Fruit fly (Drosophila melanogaster) whole organism, prepupa: Measurements from ENCODE around the gene Mst36Fb.

Experiments
- Blimp-1 ChIP-seq: fragments of 200-800 bp; sonication (Bioruptor generic); optimal IDR thresholded peaks from 3 replicates; lab custom pipeline; 2017; ENCODE audit warnings: missing biosample characterization, missing genetic modification characterization, mild to moderate bottlenecking, moderate library complexity, missing genetic modification reagents
- CG10631 ChIP-seq: fragments of 200-800 bp; sonication (Bioruptor generic); optimal IDR thresholded peaks from 2 replicates; lab custom pipeline; 2016; ENCODE audit warnings: missing biosample characterization, missing genetic modification characterization
- CG10669 ChIP-seq: fragments of 200-800 bp; sonication (Bioruptor generic); optimal IDR thresholded peaks from 3 replicates; lab custom pipeline; 2018; ENCODE audit warnings: missing biosample characterization, mild to moderate bottlenecking, missing genetic modification characterization, moderate library complexity
- CG11294 ChIP-seq: fragments of 200-800 bp; sonication (Bioruptor generic); IDR thresholded peaks from 2 replicates; pipeline ENCODE4 v1.3.6; 2022; ENCODE audit warnings: missing biosample characterization, missing genetic modification characterization
- CG11762 ChIP-seq: fragments of 200-800 bp; sonication (Bioruptor generic); optimal IDR thresholded peaks from 3 replicates; lab custom pipeline; 2016; ENCODE audit warnings: missing biosample characterization, missing genetic modification characterization; ENCODE audit not compliant: insufficient read depth
- CG15336 ChIP-seq: fragments of 200-800 bp; sonication (Bioruptor generic); IDR thresholded peaks from 2 replicates; pipeline ENCODE4 v1.3.6; 2022; ENCODE audit warnings: missing biosample characterization, missing genetic modification characterization
- CG1621 ChIP-seq: fragments of 200-800 bp; sonication (Bioruptor generic); optimal IDR thresholded peaks from 3 replicates; lab custom pipeline; 2018; ENCODE audit warnings: missing biosample characterization, mild to moderate bottlenecking, missing genetic modification characterization
- CG31627 ChIP-seq: fragments of 200-800 bp; sonication (Bioruptor generic); optimal IDR thresholded peaks from 3 replicates; lab custom pipeline; 2016; ENCODE audit warnings: missing biosample characterization, missing genetic modification characterization
- CG32006 ChIP-seq: fragments of 200-800 bp; sonication (Bioruptor generic); optimal IDR thresholded peaks from 3 replicates; lab custom pipeline; 2017; ENCODE audit warnings: missing biosample characterization, mild to moderate bottlenecking, missing genetic modification characterization
- CG34406 ChIP-seq: fragments of 200-800 bp; sonication (Bioruptor generic); optimal IDR thresholded peaks from 3 replicates; lab custom pipeline; 2016; ENCODE audit warnings: missing biosample characterization, missing genetic modification characterization
- CG4318 ChIP-seq: fragments of 200-800 bp; sonication (Bioruptor generic); optimal IDR thresholded peaks from 3 replicates; lab custom pipeline; 2017; ENCODE audit warnings: missing biosample characterization, mild to moderate bottlenecking, missing genetic modification characterization
- CG6163 ChIP-seq: fragments of 200-800 bp; sonication (Bioruptor generic); IDR thresholded peaks from 3 replicates; pipeline ENCODE4 v1.3.6; 2022; ENCODE audit warnings: missing biosample characterization, missing genetic modification characterization
- CG6276 ChIP-seq: fragments of 200-800 bp; sonication (Bioruptor generic); optimal IDR thresholded peaks from 2 replicates; lab custom pipeline; 2017; ENCODE audit warnings: missing biosample characterization, mild to moderate bottlenecking, missing genetic modification characterization
- CG6808 ChIP-seq: fragments of 200-800 bp; sonication (Bioruptor generic); optimal IDR thresholded peaks from 3 replicates; lab custom pipeline; 2017; ENCODE audit warnings: missing biosample characterization, missing genetic modification characterization, mild to moderate bottlenecking, moderate library complexity, missing genetic modification reagents
- CG8319 ChIP-seq: fragments of 200-800 bp; sonication (Bioruptor generic); optimal IDR thresholded peaks from 3 replicates; lab custom pipeline; 2016; ENCODE audit warnings: missing biosample characterization, missing genetic modification characterization
- CG8632 ChIP-seq: fragments of 200-800 bp; sonication (Bioruptor generic); optimal IDR thresholded peaks from 3 replicates; lab custom pipeline; 2016; ENCODE audit warnings: missing biosample characterization, missing genetic modification characterization
- CG9139 ChIP-seq: fragments of 200-800 bp; sonication (Bioruptor generic); optimal IDR thresholded peaks from 3 replicates; lab custom pipeline; 2017; ENCODE audit warnings: missing biosample characterization, mild to moderate bottlenecking, missing genetic modification characterization
- Eip75B ChIP-seq: fragments of 200-800 bp; sonication (Bioruptor generic); optimal IDR thresholded peaks from 3 replicates; lab custom pipeline; 2016; ENCODE audit warnings: missing biosample characterization, missing genetic modification characterization
- Eip78C ChIP-seq: fragments of 200-800 bp; sonication (Bioruptor generic); peaks from one replicate; lab custom pipeline; 2016; ENCODE audit warnings: missing biosample characterization, missing genetic modification characterization
- Eip93F ChIP-seq: fragments of 200-800 bp; sonication (Bioruptor generic); optimal IDR thresholded peaks from 2 replicates; lab custom pipeline; 2016; ENCODE audit warnings: missing biosample characterization, mild to moderate bottlenecking, missing genetic modification characterization
- Ets21C ChIP-seq: fragments of 200-800 bp; sonication (Bioruptor generic); optimal IDR thresholded peaks from 3 replicates; lab custom pipeline; 2016; ENCODE audit warnings: missing biosample characterization, missing genetic modification characterization
- Ets96B ChIP-seq: fragments of 200-800 bp; optimal IDR thresholded peaks from 2 replicates; lab custom pipeline; 2019; ENCODE audit warnings: missing biosample characterization, mild to moderate bottlenecking, missing genetic modification characterization, moderate library complexity
- Gug ChIP-seq: fragments of 200-800 bp; sonication (Bioruptor generic); IDR thresholded peaks from 2 replicates; pipeline ENCODE4 v1.3.6; 2022; ENCODE audit warnings: missing biosample characterization, missing genetic modification characterization
- Hr38 ChIP-seq: sonication (Bioruptor generic); optimal IDR thresholded peaks from 2 replicates; lab custom pipeline; 2016; ENCODE audit warnings: missing biosample characterization, missing genetic modification characterization
- Hr39 ChIP-seq: fragments of 200-800 bp; sonication (Bioruptor generic); optimal IDR thresholded peaks from 2 replicates; lab custom pipeline; 2016; ENCODE audit warnings: missing biosample characterization, missing genetic modification characterization
- Hr4 ChIP-seq: fragments of 200-800 bp; sonication (Bioruptor generic); optimal IDR thresholded peaks from 3 replicates; lab custom pipeline; 2016; ENCODE audit warnings: missing biosample characterization, missing genetic modification characterization
- Lpt ChIP-seq: fragments of 200-800 bp; sonication (Bioruptor generic); optimal IDR thresholded peaks from 3 replicates; lab custom pipeline; 2016; ENCODE audit warnings: missing biosample characterization, missing genetic modification characterization
- Met ChIP-seq: fragments of 200-800 bp; sonication (Bioruptor generic); optimal IDR thresholded peaks from 3 replicates; lab custom pipeline; 2016; ENCODE audit warnings: missing biosample characterization, missing genetic modification characterization
- OdsH ChIP-seq: fragments of 200-800 bp; sonication (Bioruptor generic); optimal IDR thresholded peaks from 3 replicates; lab custom pipeline; 2016; ENCODE audit warnings: missing biosample characterization, missing genetic modification characterization
- Smox ChIP-seq: fragments of 200-800 bp; sonication (Bioruptor generic); optimal IDR thresholded peaks from 3 replicates; lab custom pipeline; 2016; ENCODE audit warnings: missing biosample characterization, missing genetic modification characterization
- Sox102F ChIP-seq: fragments of 200-800 bp; sonication (Bioruptor generic); optimal IDR thresholded peaks from 2 replicates; lab custom pipeline; 2016; ENCODE audit warnings: missing biosample characterization, mild to moderate bottlenecking, missing genetic modification characterization
- Sox14 ChIP-seq: fragments of 200-800 bp; sonication (Bioruptor generic); optimal IDR thresholded peaks from 3 replicates; lab custom pipeline; 2016; ENCODE audit warnings: missing biosample characterization, missing genetic modification characterization
- Sox15 ChIP-seq: fragments of 200-800 bp; sonication (Bioruptor generic); optimal IDR thresholded peaks from 3 replicates; lab custom pipeline; 2016; ENCODE audit warnings: missing biosample characterization, missing genetic modification characterization
- achi ChIP-seq: fragments of 200-800 bp; sonication (Bioruptor generic); optimal IDR thresholded peaks from 3 replicates; lab custom pipeline; 2016; ENCODE audit warnings: missing biosample characterization, missing genetic modification characterization
- acj6 ChIP-seq: fragments of 200-800 bp; sonication (Bioruptor generic); optimal IDR thresholded peaks from 3 replicates; lab custom pipeline; 2016; ENCODE audit warnings: missing biosample characterization, missing genetic modification characterization
- cyc ChIP-seq: fragments of 200-800 bp; sonication (Bioruptor generic); optimal IDR thresholded peaks from 3 replicates; lab custom pipeline; 2016; ENCODE audit warnings: missing biosample characterization, missing genetic modification characterization
- dac ChIP-seq: fragments of 200-800 bp; sonication (Bioruptor generic); optimal IDR thresholded peaks from 2 replicates; lab custom pipeline; 2017; ENCODE audit warnings: missing biosample characterization, mild to moderate bottlenecking, missing genetic modification characterization
- dsx ChIP-seq: fragments of 200-800 bp; optimal IDR thresholded peaks from 3 replicates; lab custom pipeline; 2019; ENCODE audit warnings: missing biosample characterization, mild to moderate bottlenecking, missing genetic modification characterization, moderate library complexity; ENCODE audit not compliant: poor library complexity, severe bottlenecking
- eg ChIP-seq: fragments of 200-800 bp; sonication (Bioruptor generic); IDR thresholded peaks from 3 replicates; pipeline ENCODE4 v1.3.6; 2022; ENCODE audit warnings: missing biosample characterization, missing genetic modification characterization
- fd59A ChIP-seq: fragments of 200-800 bp; sonication (Bioruptor generic); optimal IDR thresholded peaks from 2 replicates; lab custom pipeline; 2017; ENCODE audit warnings: missing biosample characterization, mild to moderate bottlenecking, missing genetic modification characterization, missing genetic modification reagents
- fd85E ChIP-seq: fragments of 200-800 bp; sonication (Bioruptor generic); optimal IDR thresholded peaks from 3 replicates; lab custom pipeline; 2016; ENCODE audit warnings: missing biosample characterization, missing genetic modification characterization
- lz ChIP-seq: fragments of 200-800 bp; sonication (Bioruptor generic); optimal IDR thresholded peaks from 3 replicates; lab custom pipeline; 2016; ENCODE audit warnings: missing biosample characterization, missing genetic modification characterization
- net ChIP-seq: fragments of 200-800 bp; sonication (Bioruptor generic); optimal IDR thresholded peaks from 3 replicates; lab custom pipeline; 2016; ENCODE audit warnings: missing biosample characterization, missing genetic modification characterization
- pdm3 ChIP-seq: fragments of 200-800 bp; sonication (Bioruptor generic); optimal IDR thresholded peaks from 3 replicates; lab custom pipeline; 2016; ENCODE audit warnings: missing biosample characterization, missing genetic modification characterization
- salr ChIP-seq, 2 experiments: fragments of 200-800 bp; sonication (Bioruptor generic); optimal IDR thresholded peaks; 3 replicates each; lab custom pipeline; 2016 to 2018; ENCODE audit warnings: missing biosample characterization in 2 of 2, missing genetic modification characterization in 2 of 2, mild to moderate bottlenecking in 1 of 2
- spab ChIP-seq: fragments of 200-800 bp; sonication (Bioruptor generic); optimal IDR thresholded peaks from 2 replicates; lab custom pipeline; 2017; ENCODE audit warnings: missing biosample characterization, mild to moderate bottlenecking, missing genetic modification characterization, missing genetic modification reagents
- ss ChIP-seq, 2 experiments: fragments of 200-800 bp; sonication (Bioruptor generic); optimal IDR thresholded peaks; 2 replicates in 1 of 2; 3 replicates in 1 of 2; lab custom pipeline; 2017 to 2018; ENCODE audit warnings: mild to moderate bottlenecking in 2 of 2, missing biosample characterization in 2 of 2, missing genetic modification characterization in 2 of 2, moderate library complexity in 1 of 2
- vri ChIP-seq: fragments of 200-800 bp; sonication (Bioruptor generic); optimal IDR thresholded peaks from 3 replicates; lab custom pipeline; 2016; ENCODE audit warnings: missing biosample characterization, mild to moderate bottlenecking, missing genetic modification characterization

Mst36Fb gene

DNA sequence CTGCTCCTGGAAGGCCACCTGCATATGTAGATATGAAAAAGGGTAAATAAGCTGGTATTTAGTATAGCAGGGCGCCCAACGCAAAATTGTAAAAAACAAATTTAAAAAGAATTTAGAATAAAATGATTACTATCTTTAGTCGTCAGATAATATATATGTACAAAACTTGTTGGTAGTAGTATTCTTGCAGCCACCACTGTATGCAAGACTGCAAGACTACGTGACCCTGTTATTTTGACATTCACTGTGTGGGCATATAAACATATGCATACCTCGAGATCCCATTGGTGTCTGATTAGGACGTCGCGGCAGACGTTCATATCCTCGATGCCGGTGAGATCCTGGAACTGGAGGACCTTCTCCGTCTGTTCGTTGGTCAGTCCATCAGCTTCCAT lies 32.9 kb upstream of the Mst36Fb start (continued):
- TF ChIP-seq CG11294 (GFP tag; lab: Robert Waterston, UW): no peak
- TF ChIP-seq vri: no peak
- peak; percentile 34 for TF ChIP-seq cyc (GFP tag; lab: Kevin White, UChicago)
- no peak for TF ChIP-seq Blimp-1 (GFP tag; lab: Kevin White, UChicago)
- no peak for TF ChIP-seq Gug (GFP tag; lab: Robert Waterston, UW)
- TF ChIP-seq CG34406 (GFP tag; lab: Kevin White, UChicago): no peak
- peak; percentile 56 for TF ChIP-seq Met
- TF ChIP-seq CG8319: peak; percentile 10
- TF ChIP-seq Ets96B (tag; lab: Kevin White, UChicago): no peak
- no peak for TF ChIP-seq fd85E (GFP tag; lab: Kevin White, UChicago)
- TF ChIP-seq pdm3 (GFP tag; lab: Kevin White, UChicago): peak; percentile 56
- TF ChIP-seq Smox: peak; percentile 63
- peak; percentile 89 for TF ChIP-seq Eip78C (GFP tag; lab: Kevin White, UChicago)
- peak; percentile 19 for TF ChIP-seq Sox102F (GFP tag; lab: Kevin White, UChicago)

DNA sequence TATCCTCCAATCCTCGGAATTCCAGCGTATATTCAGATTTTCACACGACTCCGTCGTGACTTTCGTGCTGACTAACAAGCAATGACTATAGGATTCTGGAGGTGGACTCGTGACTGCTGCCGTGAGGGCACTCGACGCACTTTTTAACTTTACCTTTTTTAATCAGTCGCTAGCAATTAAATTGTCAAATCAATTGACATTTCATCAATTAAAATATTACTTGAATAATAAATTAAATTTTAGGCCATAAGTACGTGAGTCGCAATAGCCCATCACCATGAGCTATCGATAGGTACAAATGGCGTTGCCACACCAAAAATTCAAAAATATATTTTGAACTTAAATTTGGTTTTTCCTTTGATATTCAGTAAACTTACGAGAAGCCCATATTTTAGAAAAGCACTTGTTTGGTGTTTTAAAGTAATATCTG lies 30.7 kb upstream of the Mst36Fb start, which contains the start of gene Jwa:
Jwa (minus strand) TSS at position 87 of the 430 bp plus-strand sequence.
- TF ChIP-seq CG9139 (no peak), dac (peak; percentile 84), CG8319 (peak; percentile 54), Lpt (GFP tag; lab: Kevin White, UChicago) (peak; percentile 90), Hr38 (GFP tag; lab: Kevin White, UChicago) (peak; percentile 59), Hr39 (GFP tag; lab: Kevin White, UChicago) (peak; percentile 95), dsx (GFP tag; lab: Kevin White, UChicago) (peak; percentile 48), CG32006 (GFP tag; lab: Kevin White, UChicago) (peak; percentile 91), CG15336 (peak; percentile 90), CG11294 (GFP tag; lab: Robert Waterston, UW) (peak; percentile 74; the same call in 1 of the 2 replicates), Smox (peak; percentile 90), CG6808 (peak; percentile 52), CG10631 (GFP tag; lab: Kevin White, UChicago) (peak; percentile 92), Ets21C (GFP tag; lab: Kevin White, UChicago) (peak; percentile 82), CG6163 (GFP tag; lab: Robert Waterston, UW) (peak; percentile 85), cyc (GFP tag; lab: Kevin White, UChicago) (peak; percentile 88), net (GFP tag; lab: Kevin White, UChicago) (peak; percentile 66), vri (peak; percentile 93), eg (GFP tag; lab: Robert Waterston, UW) (peak; percentile 87), Met (peak; percentile 87), ss (GFP tag; optimal IDR thresholded peaks at IDR 0.05; lab: Kevin White, UChicago) (peak in 1 of 2 experiments; percentile 63), salr (GFP tag; optimal IDR thresholded peaks at IDR 0.05; lab: Kevin White, UChicago) (peak; percentile 20 to 54), Eip93F (GFP tag; lab: Kevin White, UChicago) (peak; percentile 88), CG10669 (GFP tag; lab: Kevin White, UChicago) (peak; percentile 58), acj6 (peak; percentile 95), fd59A (peak; percentile 50), CG31627 (GFP tag; lab: Kevin White, UChicago) (peak; percentile 96), CG1621 (peak; percentile 74), Eip75B (GFP tag; lab: Kevin White, UChicago) (peak; percentile 86), OdsH (peak; percentile 87), Blimp-1 (GFP tag; lab: Kevin White, UChicago) (peak; percentile 26), achi (GFP tag; lab: Kevin White, UChicago) (peak; percentile 73), CG4318 (peak; percentile 62), CG6276 (GFP tag; lab: Kevin White, UChicago) (no peak), Sox14 (GFP tag; lab: Kevin White, UChicago) (peak; percentile 91), pdm3 (GFP tag; lab: Kevin White, UChicago) (peak; percentile 95), Eip78C (GFP tag; lab: Kevin White, UChicago) (peak; percentile 89), Hr4 (peak; percentile 85), Ets96B (tag; lab: Kevin White, UChicago) (peak; percentile 72), spab (GFP tag; lab: Kevin White, UChicago) (no peak), lz (peak; percentile 96), CG8632 (GFP tag; lab: Kevin White, UChicago) (peak; percentile 87), CG11762 (peak; percentile 35), Sox15 (peak; percentile 85)
